Fruit fly (Drosophila melanogaster): ENCODE data around the gene Osi10a.

dm6 chr3R:6259837-6260236 is 3.9 kb upstream of the Osi10a start, which contains the start of gene Osi9:
- no peak for TF ChIP-seq EcR (GFP tag; optimal IDR thresholded peaks at IDR 0.05)
- TF ChIP-seq psq (optimal IDR thresholded peaks at IDR 0.05): no peak
- no peak for TF ChIP-seq pan (optimal IDR thresholded peaks at IDR 0.05)
- TF ChIP-seq CG8478 (optimal IDR thresholded peaks at IDR 0.05): no peak
